Fruit fly (Drosophila melanogaster): ENCODE data around the gene Archease.
A peak's percentile ranks its signal among the peaks of the same experiment; 100 is the strongest.

Archease gene

DNA sequence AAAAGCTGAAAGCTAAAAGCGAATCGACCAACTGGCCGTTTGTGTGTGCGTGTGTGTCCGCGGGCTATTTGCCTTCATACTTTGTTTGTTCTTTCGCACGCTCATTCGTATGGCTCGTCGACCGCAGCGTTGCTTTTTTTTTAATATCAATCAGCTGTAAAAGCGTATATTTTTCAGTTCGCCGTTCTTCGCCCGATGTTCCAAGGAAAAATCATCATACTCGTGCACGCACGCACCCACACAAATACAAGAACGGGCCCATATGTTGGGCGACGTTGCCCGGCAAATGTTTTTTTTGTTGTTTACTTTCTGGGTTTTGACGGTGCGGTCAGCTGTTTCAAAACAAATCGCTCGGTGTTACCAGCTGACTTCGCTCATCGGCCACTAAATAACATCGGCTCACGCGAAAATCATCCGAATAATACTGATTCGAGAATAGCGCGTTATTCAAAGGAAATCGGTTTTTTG is 2.1 kb downstream of the Archease start, which contains the start of gene E2f1 (continued):
- TF ChIP-seq CG17186 (GFP tag; optimal IDR thresholded peaks at IDR 0.05) (peak; percentile 47), CG17912 (GFP tag; optimal IDR thresholded peaks at IDR 0.05) (peak; percentile 45), GATAe (GFP tag; conservative IDR thresholded peaks at IDR 0.05) (no peak), CG7987 (GFP tag; optimal IDR thresholded peaks at IDR 0.05) (peak; percentile 7), CG3407 (GFP tag; optimal IDR thresholded peaks at IDR 0.05) (peak; percentile 4), CG34224 (GFP tag; IDR thresholded peaks at IDR 0.05; ENCODE audit: partially characterized antibody) (peak; percentile 81), CG32772 (GFP tag; IDR thresholded peaks at IDR 0.05) (peak; percentile 31; the same call in 1 of the 2 replicates), CG10543 (GFP tag; optimal IDR thresholded peaks at IDR 0.05) (peak; percentile 49), Trl (optimal IDR thresholded peaks at IDR 0.05) (no peak), Trl (GFP tag; optimal IDR thresholded peaks at IDR 0.05) (no peak), Dip2 (GFP tag; IDR thresholded peaks at IDR 0.05) (no peak), CG12942 (GFP tag; optimal IDR thresholded peaks at IDR 0.05) (no peak), CG14710 (tag; optimal IDR thresholded peaks at IDR 0.05) (peak; percentile 46), CG2712 (tag; optimal IDR thresholded peaks at IDR 0.05) (peak; percentile 36), phol (tag; optimal IDR thresholded peaks at IDR 0.05) (peak; percentile 8), trem (tag; optimal IDR thresholded peaks at IDR 0.05) (peak; percentile 57), CG1647 (GFP tag; optimal IDR thresholded peaks at IDR 0.05) (no peak), CG1603 (tag; optimal IDR thresholded peaks at IDR 0.05) (peak; percentile 68), nau (GFP tag; optimal IDR thresholded peaks at IDR 0.05) (peak; percentile 54), BEAF-32 (GFP tag; optimal IDR thresholded peaks at IDR 0.05) (peak; percentile 91), cad (GFP tag; optimal IDR thresholded peaks at IDR 0.05) (no peak), Opbp (GFP tag; IDR thresholded peaks at IDR 0.05; ENCODE audit: partially characterized antibody) (peak; percentile 89), Max (GFP tag; optimal IDR thresholded peaks at IDR 0.05) (peak; percentile 31), nerfin-1 (tag; optimal IDR thresholded peaks at IDR 0.05) (no peak), CG34376 (GFP tag; optimal IDR thresholded peaks at IDR 0.05) (peak; percentile 14), sima (GFP tag; optimal IDR thresholded peaks at IDR 0.05) (no peak), CG34422 (GFP tag; IDR thresholded peaks at IDR 0.05) (peak; percentile 80; the same call in 2 of the 3 replicates), vnd (GFP tag; IDR thresholded peaks at IDR 0.05; ENCODE audit: partially characterized antibody) (peak; percentile 68; the same call in 2 of the 3 replicates), bbx (GFP tag; IDR thresholded peaks at IDR 0.05; ENCODE audit: partially characterized antibody) (peak; percentile 88), ftz-f1 (GFP tag; optimal IDR thresholded peaks at IDR 0.05) (peak; percentile 73), CG1832 (GFP tag; optimal IDR thresholded peaks at IDR 0.05) (no peak), B-H2 (GFP tag; optimal IDR thresholded peaks at IDR 0.05) (peak; percentile 6), sqz (GFP tag; optimal IDR thresholded peaks at IDR 0.05) (peak; percentile 95), CG14965 (GFP tag; optimal IDR thresholded peaks at IDR 0.05; ENCODE audit: borderline replicate concordance) (no peak), zen (tag; optimal IDR thresholded peaks at IDR 0.05) (peak; percentile 16), tio (GFP tag; optimal IDR thresholded peaks at IDR 0.05) (no peak), amos (GFP tag; IDR thresholded peaks at IDR 0.05; ENCODE audit: partially characterized antibody) (peak; percentile 87), Ets97D (GFP tag; optimal IDR thresholded peaks at IDR 0.05) (peak; percentile 76), kah (GFP tag; optimal IDR thresholded peaks at IDR 0.05) (peak; percentile 58), CrebB (tag; optimal IDR thresholded peaks at IDR 0.05) (peak; percentile 40), Lhr (GFP tag; optimal IDR thresholded peaks at IDR 0.05) (peak; percentile 30), grn (GFP tag; optimal IDR thresholded peaks at IDR 0.05) (no peak), nmo (GFP tag; optimal IDR thresholded peaks at IDR 0.05) (peak; percentile 47), cg (GFP tag; optimal IDR thresholded peaks at IDR 0.05) (peak; percentile 76), nerfin-2 (GFP tag; IDR thresholded peaks at IDR 0.05; ENCODE audit: partially characterized antibody) (peak; percentile 47), chm (GFP tag; IDR thresholded peaks at IDR 0.05) (peak; percentile 40; the same call in 1 of the 2 replicates), CG11723 (GFP tag; optimal IDR thresholded peaks at IDR 0.05) (no peak), ase (GFP tag; IDR thresholded peaks at IDR 0.05) (no peak), CG8290 (GFP tag; optimal IDR thresholded peaks at IDR 0.05) (peak; percentile 8), CG8290 (tag; optimal IDR thresholded peaks at IDR 0.05) (peak in 1 of 2 experiments; percentile 44)
